Worm (Caenorhabditis elegans): Measurements from ENCODE around the gene F11C1.4.

F11C1.4 gene

ce11 chrX:12977451-12977850, 577 bp downstream of the F11C1.4 start, which contains the start of gene F11C1.9:
F11C1.9 (minus strand) TSS chrX:12977551.
- no peak for TF ChIP-seq W03F9.2 (tag; optimal IDR thresholded peaks at IDR 0.05)
- no peak for TF ChIP-seq him-1 (tag; optimal IDR thresholded peaks at IDR 0.05)
- no peak for TF ChIP-seq dao-5 (tag; optimal IDR thresholded peaks at IDR 0.05)

DNA sequence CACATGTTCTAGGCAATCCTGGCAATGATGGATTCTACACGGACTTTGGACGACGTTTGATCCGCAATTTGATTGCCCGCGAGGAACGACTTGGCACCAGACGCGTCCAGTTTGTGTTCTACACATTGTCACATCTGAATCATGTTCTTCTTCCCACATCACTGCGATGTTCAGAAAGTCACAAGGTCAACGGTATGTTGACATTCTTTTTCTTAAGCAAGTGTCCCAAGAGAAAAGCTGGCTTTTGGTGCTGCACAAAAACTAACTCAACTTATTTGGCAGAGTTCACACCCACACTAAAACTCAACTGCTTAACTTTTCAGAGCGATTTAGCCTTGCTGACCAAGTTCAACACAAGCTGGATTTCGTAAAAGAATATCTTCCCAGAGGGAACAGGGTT, 1.7 kb downstream of the F11C1.4 start:
- no peak for TF ChIP-seq W03F9.2 (tag; optimal IDR thresholded peaks at IDR 0.05)
- TF ChIP-seq him-1 (tag; optimal IDR thresholded peaks at IDR 0.05), result no peak

DNA sequence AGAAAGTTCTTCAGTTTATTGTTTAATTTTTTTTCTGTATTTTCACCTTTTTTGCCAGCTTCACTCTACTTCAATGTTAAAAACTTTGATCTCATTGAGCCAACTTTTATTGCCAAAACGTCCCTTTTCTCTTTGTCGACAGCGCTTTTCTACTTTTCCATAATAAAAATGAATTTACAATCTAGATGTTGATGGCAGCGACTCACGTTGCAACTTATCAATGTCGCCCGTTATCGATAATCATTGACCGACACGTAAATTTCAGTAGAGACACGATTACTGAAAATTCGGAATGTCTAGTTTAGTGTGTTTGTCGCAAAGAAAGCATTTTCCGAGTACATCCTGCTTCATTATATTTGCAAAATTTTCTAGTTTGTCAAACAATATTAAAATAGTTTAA, 2.9 kb downstream of the F11C1.4 start:
- no peak for TF ChIP-seq dao-5 (tag; optimal IDR thresholded peaks at IDR 0.05)

DNA sequence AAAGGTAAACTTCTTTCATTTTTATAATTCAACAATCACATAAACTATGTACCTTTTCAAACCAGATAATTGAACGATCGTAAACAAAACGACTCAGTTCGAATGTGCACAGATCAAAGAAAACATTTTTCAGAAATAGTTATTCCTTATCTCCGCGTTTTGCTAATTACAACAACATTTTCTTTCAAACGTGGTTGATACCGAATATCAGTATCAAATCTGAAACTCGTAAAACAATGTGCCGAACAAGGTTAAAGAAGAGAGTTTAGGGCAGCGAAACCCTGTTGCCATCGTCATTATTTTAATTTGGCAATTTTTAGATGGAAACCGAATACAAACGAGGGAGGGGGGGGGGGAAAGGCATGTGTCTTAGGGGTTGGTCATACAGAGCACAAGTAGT, 4.5 kb downstream of the F11C1.4 start, which contains the start of gene scav-4:
scav-4 (plus strand) TSS at position 383 of the 400 bp plus-strand sequence.
- TF ChIP-seq dao-5 (tag; optimal IDR thresholded peaks at IDR 0.05) (no peak), W03F9.2 (tag; optimal IDR thresholded peaks at IDR 0.05) (no peak), him-1 (tag; optimal IDR thresholded peaks at IDR 0.05) (no peak)

DNA sequence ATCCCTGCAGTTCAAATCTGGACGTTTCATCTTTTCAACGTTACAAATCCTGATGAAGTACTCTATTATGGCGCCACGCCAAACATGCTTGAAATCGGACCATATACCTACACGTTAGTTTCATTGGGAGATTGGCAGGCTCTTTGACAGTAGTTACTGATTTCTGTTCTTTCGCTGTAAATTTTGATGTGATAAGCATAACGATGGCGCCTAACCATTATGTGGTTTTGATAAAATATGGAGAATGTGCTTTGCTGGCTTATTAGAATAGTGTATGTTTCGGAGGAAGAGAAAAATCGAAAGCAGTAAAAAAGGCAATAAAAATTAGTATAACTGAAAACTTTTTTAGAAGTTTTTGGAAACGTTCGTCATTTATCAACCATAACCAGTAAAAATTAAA, 5.9 kb downstream of the F11C1.4 start:
- TF ChIP-seq W03F9.2 (tag; optimal IDR thresholded peaks at IDR 0.05) (no peak), him-1 (tag; optimal IDR thresholded peaks at IDR 0.05) (no peak), dao-5 (tag; optimal IDR thresholded peaks at IDR 0.05) (no peak)

- no peak for TF ChIP-seq him-1 (tag; optimal IDR thresholded peaks at IDR 0.05)
- no peak for TF ChIP-seq W03F9.2 (tag; optimal IDR thresholded peaks at IDR 0.05)
- TF ChIP-seq dao-5 (tag; optimal IDR thresholded peaks at IDR 0.05), result no peak
These were observed 10.2 kb downstream of the F11C1.4 start, which contains the start of gene mff-1 for ce11 chrX:12987119-12987518. mff-1 (minus strand) TSS chrX:12987219.

- TF ChIP-seq him-1 (tag; optimal IDR thresholded peaks at IDR 0.05), result no peak
- no peak for TF ChIP-seq W03F9.2 (tag; optimal IDR thresholded peaks at IDR 0.05)
- TF ChIP-seq dao-5 (tag; optimal IDR thresholded peaks at IDR 0.05), result no peak
These were observed 12.3 kb downstream of the F11C1.4 start, which contains the start of gene F11C1.7 for ce11 chrX:12989205-12989604. F11C1.7 (plus strand) TSS chrX:12989344.

ce11 chrX:12990529-12991520, 14.0 kb downstream of the F11C1.4 start, which contains the start of the genes F11C1.1 and vwa-8:
F11C1.1 (minus strand) TSS chrX:12990579.
vwa-8 (plus strand) TSS chrX:12991470.
- no peak for TF ChIP-seq W03F9.2 (tag; optimal IDR thresholded peaks at IDR 0.05)

- TF ChIP-seq dao-5 (tag; optimal IDR thresholded peaks at IDR 0.05) (no peak), W03F9.2 (tag; optimal IDR thresholded peaks at IDR 0.05) (no peak), him-1 (tag; optimal IDR thresholded peaks at IDR 0.05) (no peak)
These were observed 19.3 kb downstream of the F11C1.4 start for ce11 chrX:12996161-12996560.

ce11 chrX:12999567-12999966, 22.7 kb downstream of the F11C1.4 start:
- TF ChIP-seq dao-5 (tag; optimal IDR thresholded peaks at IDR 0.05) (no peak), W03F9.2 (tag; optimal IDR thresholded peaks at IDR 0.05) (no peak), him-1 (tag; optimal IDR thresholded peaks at IDR 0.05) (no peak)

DNA sequence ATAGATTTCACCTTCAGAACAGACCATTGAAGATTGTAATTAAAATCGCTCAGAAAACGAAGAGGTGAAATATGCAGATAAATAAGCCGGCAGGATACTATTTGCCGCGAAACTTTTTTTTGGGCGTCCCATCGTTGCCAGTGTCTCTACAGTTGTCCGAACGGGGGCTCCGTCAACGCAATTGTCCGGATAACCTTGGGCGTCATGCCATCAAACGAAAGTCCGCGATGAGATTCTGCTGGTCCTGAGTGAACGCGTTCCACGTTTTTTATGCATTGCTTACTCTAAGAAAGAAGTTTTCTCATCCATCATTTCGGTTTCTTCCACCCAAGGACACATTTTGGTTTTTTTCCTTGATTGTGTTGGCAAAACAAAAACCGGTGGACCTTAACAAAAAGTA, 24.0 kb downstream of the F11C1.4 start:
- TF ChIP-seq W03F9.2 (tag; optimal IDR thresholded peaks at IDR 0.05) (no peak), him-1 (tag; optimal IDR thresholded peaks at IDR 0.05) (no peak), dao-5 (tag; optimal IDR thresholded peaks at IDR 0.05) (no peak)

ce11 chrX:13002322-13002721, 25.4 kb downstream of the F11C1.4 start:
- TF ChIP-seq him-1 (tag; optimal IDR thresholded peaks at IDR 0.05), result no peak
- no peak for TF ChIP-seq W03F9.2 (tag; optimal IDR thresholded peaks at IDR 0.05)
- no peak for TF ChIP-seq dao-5 (tag; optimal IDR thresholded peaks at IDR 0.05)

- no peak for TF ChIP-seq W03F9.2 (tag; optimal IDR thresholded peaks at IDR 0.05)
- no peak for TF ChIP-seq him-1 (tag; optimal IDR thresholded peaks at IDR 0.05)
- TF ChIP-seq dao-5 (tag; optimal IDR thresholded peaks at IDR 0.05), result no peak
These were observed 26.2 kb downstream of the F11C1.4 start for ce11 chrX:13003092-13003491.

DNA sequence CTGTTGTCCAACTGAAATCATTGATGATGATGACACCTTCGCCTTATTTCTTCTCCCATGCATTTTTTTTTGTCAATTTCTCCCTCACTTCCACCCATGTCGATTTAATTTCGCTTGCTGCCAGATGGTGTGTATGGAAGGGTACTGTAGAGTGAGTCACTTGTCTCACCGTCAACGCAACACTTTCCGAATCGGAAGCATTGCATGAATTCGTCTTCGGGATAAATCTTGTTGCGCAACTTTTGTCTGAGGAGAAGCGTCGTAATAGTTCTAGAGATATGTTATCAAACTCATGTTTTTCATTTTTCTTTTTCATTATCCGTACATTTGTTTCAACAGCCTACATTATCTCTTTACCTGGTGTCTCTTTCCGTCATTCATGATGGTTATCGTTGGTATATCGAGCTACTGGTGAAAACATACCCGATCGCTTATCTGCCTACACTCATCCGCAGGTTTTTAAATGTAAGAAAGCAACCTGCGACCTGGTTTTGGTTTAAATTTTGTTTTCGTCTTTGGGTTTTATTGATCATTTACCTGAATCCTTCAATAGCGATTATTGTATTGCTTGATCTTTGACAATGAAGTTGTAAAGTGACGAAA, 27.7 kb downstream of the F11C1.4 start:
- TF ChIP-seq W03F9.2 (tag; optimal IDR thresholded peaks at IDR 0.05) (no peak), dao-5 (tag; optimal IDR thresholded peaks at IDR 0.05) (no peak), him-1 (tag; optimal IDR thresholded peaks at IDR 0.05) (no peak)
